Fruit fly (Drosophila melanogaster) S2 (cell line): ENCODE results near the gene EndoGI.

Experiments used
- CG8478 ChIP-seq: fragments of >200 bp; optimal IDR thresholded peaks from 2 replicates; lab custom pipeline; 2018
- CTCF ChIP-seq, 2 experiments: fragments of >200 bp; optimal IDR thresholded peaks; 2 replicates each; lab custom pipeline; 2018

DNA sequence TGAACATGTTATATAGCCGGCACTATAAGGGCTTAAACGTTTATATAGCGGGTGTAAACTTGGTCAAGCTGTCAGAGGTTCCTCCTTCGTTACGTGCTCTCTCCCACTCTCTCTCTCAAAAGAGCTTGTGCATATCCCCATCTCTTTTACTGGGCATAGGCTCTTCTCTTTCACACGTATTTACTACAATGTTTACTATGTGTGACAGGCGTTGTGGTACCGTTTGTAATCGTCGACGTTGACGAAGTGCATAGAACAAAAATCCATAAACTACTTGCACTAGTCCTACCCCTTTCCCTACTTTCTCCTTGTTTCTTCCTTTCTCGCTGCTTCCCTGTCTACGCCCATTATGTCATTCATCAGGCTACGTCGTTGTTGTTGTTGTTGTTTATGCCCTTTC, 19.3 kb downstream of the EndoGI start:
- TF ChIP-seq CG8478 (lab: Kevin White, UChicago) (no peak), CTCF (optimal IDR thresholded peaks at IDR 0.05; lab: Kevin White, UChicago) (no peak)
